Worm (Caenorhabditis elegans): ENCODE results near the gene cogc-8.

Gene cogc-8

DNA sequence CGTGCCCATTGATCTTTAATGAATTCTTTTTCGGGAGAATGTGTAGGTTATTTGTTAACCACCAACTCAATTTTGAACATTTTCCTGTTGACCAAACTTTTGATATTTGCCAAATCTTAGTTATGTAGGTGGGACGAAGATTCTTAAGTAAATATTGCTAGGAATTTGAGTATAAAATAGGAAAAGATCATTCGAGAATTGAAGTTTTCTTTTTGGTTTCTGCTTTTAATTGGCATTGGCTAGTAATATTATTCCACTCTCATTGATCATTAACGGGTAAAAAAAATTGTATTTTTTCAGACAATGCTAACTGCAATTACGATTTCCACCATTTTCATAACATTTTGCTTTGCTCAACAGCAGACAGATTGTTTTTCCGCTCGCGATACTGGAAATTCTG is 25.9 kb downstream of the cogc-8 start, which contains the start of gene T21D12.12:
T21D12.12 (plus strand) TSS at position 301 of the 400 bp plus-strand sequence.
- TF ChIP-seq unc-62 (GFP tag; optimal IDR thresholded peaks at IDR 0.05): no peak
- TF ChIP-seq egl-27 (tag; optimal IDR thresholded peaks at IDR 0.05): no peak
- TF ChIP-seq lsy-2 (tag; optimal IDR thresholded peaks at IDR 0.05): no peak
- no peak for TF ChIP-seq alr-1 (tag; optimal IDR thresholded peaks at IDR 0.05)
- no peak for TF ChIP-seq dmd-4 (tag; optimal IDR thresholded peaks at IDR 0.05)
- TF ChIP-seq gmeb-1 (tag; optimal IDR thresholded peaks at IDR 0.05): no peak
- TF ChIP-seq mab-5 (tag; optimal IDR thresholded peaks at IDR 0.05): no peak
- TF ChIP-seq lin-39 (tag; optimal IDR thresholded peaks at IDR 0.05): no peak
- no peak for TF ChIP-seq elt-1 (tag; optimal IDR thresholded peaks at IDR 0.05)
- TF ChIP-seq ama-1 (optimal IDR thresholded peaks at IDR 0.05): no peak
- no peak for TF ChIP-seq ZK546.5 (tag; optimal IDR thresholded peaks at IDR 0.05)
- no peak for TF ChIP-seq nhr-23 (tag; optimal IDR thresholded peaks at IDR 0.05)
- TF ChIP-seq elt-3 (tag; optimal IDR thresholded peaks at IDR 0.05): no peak
- TF ChIP-seq nhr-6 (tag; optimal IDR thresholded peaks at IDR 0.05): no peak
- TF ChIP-seq mdl-1 (tag; optimal IDR thresholded peaks at IDR 0.05): no peak
- TF ChIP-seq aly-2 (tag; optimal IDR thresholded peaks at IDR 0.05): no peak

DNA sequence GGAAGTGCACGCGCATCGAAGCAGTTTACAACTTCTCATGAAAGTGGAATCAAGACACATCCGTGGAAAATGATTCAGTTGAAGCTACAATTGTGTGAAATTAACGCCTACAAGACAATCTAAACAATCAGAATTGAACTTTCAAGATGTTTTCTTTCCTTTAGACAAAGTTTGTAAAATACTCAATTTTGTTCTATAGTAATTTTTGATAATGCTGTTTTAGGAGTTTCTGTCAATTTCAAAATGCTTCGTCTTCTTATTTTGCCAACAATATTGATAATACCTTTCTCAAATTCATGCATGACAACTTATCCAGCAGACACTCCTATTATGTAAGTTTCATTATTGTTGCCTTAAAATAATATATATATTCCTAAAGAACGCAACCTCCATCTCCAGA is 28.9 kb downstream of the cogc-8 start, which contains the start of gene T21D12.11:
T21D12.11 (plus strand) TSS at position 301 of the 400 bp plus-strand sequence.
- no peak for TF ChIP-seq Y55F3AM.14 (GFP tag; optimal IDR thresholded peaks at IDR 0.05)

DNA sequence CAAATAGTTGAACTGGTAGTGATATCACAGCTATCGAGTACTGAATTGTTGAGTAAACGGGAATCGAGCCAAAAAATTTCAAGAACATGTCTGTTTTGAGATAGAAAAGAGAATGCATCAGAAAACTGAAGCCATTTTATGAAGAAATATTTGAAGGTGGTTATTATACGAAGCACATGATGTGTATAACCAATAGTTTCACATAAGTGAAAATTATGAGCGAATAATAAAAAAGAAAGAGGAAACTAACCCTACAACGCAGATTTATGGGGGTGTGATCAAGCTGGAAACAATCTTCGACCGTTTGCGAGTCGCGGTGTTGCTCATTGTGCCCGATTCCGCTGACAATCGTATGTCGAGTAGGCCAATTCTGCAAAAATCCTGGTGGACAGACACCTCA is 33.0 kb downstream of the cogc-8 start, which contains the start of gene srh-282:
srh-282 (minus strand) TSS at position 101 of the 400 bp plus-strand sequence.
- no peak for TF ChIP-seq unc-39 (tag; optimal IDR thresholded peaks at IDR 0.05)
- TF ChIP-seq nhr-10 (tag; optimal IDR thresholded peaks at IDR 0.05): no peak
- TF ChIP-seq nhr-237 (tag; optimal IDR thresholded peaks at IDR 0.05): no peak
- TF ChIP-seq ztf-11 (tag; optimal IDR thresholded peaks at IDR 0.05): no peak
- TF ChIP-seq ztf-1 (GFP tag; conservative IDR thresholded peaks at IDR 0.05): no peak

DNA sequence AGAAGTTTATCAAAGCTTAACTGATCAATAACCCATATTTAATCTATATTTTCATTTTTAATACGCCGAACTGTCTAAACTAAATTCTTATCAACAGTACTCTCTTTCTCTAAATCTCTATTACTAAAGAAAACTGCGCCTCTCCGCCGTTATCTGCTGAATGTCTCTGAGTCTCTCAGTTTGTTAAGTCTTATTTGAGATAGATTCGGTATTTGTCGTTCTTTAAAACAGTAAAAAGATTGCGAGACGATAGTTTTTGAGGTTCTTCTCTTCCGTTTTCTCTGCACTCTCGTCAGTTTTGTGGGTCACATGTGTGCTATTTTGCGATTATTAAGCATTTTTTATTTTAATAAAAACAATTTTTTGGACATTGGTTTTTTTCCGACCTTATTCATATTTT is 33.9 kb downstream of the cogc-8 start, which contains the start of gene sma-10:
sma-10 (plus strand) TSS at position 236 of the 400 bp plus-strand sequence.
- no peak for TF ChIP-seq elt-3 (tag; optimal IDR thresholded peaks at IDR 0.05)
- no peak for TF ChIP-seq zag-1 (tag; optimal IDR thresholded peaks at IDR 0.05)
- peak; percentile 93 for TF ChIP-seq fos-1 (tag; optimal IDR thresholded peaks at IDR 0.05)
- TF ChIP-seq F13H6.1 (tag; optimal IDR thresholded peaks at IDR 0.05): peak; percentile 51
- no peak for TF ChIP-seq mbf-1 (tag; optimal IDR thresholded peaks at IDR 0.05)
- peak; percentile 82 for TF ChIP-seq crh-2 (tag; optimal IDR thresholded peaks at IDR 0.05)
- no peak for TF ChIP-seq ztf-11 (tag; optimal IDR thresholded peaks at IDR 0.05)
- TF ChIP-seq gmeb-1 (tag; optimal IDR thresholded peaks at IDR 0.05): peak; percentile 71
- peak; percentile 82 for TF ChIP-seq sma-3 (GFP tag; optimal IDR thresholded peaks at IDR 0.05)
- TF ChIP-seq nhr-129 (tag; optimal IDR thresholded peaks at IDR 0.05): peak; percentile 31
- peak; percentile 39 for TF ChIP-seq nhr-25 (tag; optimal IDR thresholded peaks at IDR 0.05)
- peak; percentile 91 for TF ChIP-seq sma-9 (GFP tag; optimal IDR thresholded peaks at IDR 0.05)
- TF ChIP-seq sma-9 (tag; optimal IDR thresholded peaks at IDR 0.05): no peak
- peak; percentile 3 for TF ChIP-seq C34F6.9 (tag; optimal IDR thresholded peaks at IDR 0.05)
- TF ChIP-seq nhr-21 (tag; optimal IDR thresholded peaks at IDR 0.05): peak; percentile 37
- TF ChIP-seq lin-11 (tag; optimal IDR thresholded peaks at IDR 0.05): no peak
- TF ChIP-seq lsy-2 (tag; optimal IDR thresholded peaks at IDR 0.05): no peak

DNA sequence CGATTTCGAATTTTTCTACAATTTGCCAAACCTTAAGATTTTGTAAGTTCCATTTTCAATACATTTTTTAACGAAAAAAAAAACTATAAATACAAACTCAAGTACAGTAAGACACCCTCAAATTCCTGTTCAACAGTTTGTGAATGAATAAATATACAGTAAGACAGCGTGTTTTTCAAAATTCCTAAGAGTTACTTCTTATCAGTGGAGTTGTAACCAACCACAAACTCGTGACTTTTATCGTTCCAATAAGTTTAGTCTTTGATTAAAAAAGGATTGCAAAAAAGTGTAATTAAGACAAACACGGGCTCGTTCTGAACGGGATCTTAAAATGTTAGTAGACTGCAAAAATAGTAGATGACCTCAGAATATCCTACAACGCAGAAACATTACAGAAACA is 34.9 kb downstream of the cogc-8 start:
- peak; percentile 17 for TF ChIP-seq sma-9 (GFP tag; optimal IDR thresholded peaks at IDR 0.05)
- no peak for TF ChIP-seq sma-9 (tag; optimal IDR thresholded peaks at IDR 0.05)
- TF ChIP-seq gmeb-1 (tag; optimal IDR thresholded peaks at IDR 0.05): peak; percentile 46
- no peak for TF ChIP-seq ama-1 (optimal IDR thresholded peaks at IDR 0.05)
- no peak for TF ChIP-seq mdl-1 (tag; optimal IDR thresholded peaks at IDR 0.05)
- TF ChIP-seq lsy-2 (tag; optimal IDR thresholded peaks at IDR 0.05): peak in 1 of 2 experiments; percentile 11
- TF ChIP-seq egl-27 (tag; optimal IDR thresholded peaks at IDR 0.05): no peak
- no peak for TF ChIP-seq alr-1 (tag; optimal IDR thresholded peaks at IDR 0.05)
- TF ChIP-seq nhr-25 (tag; optimal IDR thresholded peaks at IDR 0.05): no peak
- no peak for TF ChIP-seq aly-2 (tag; optimal IDR thresholded peaks at IDR 0.05)
